Worm (Caenorhabditis elegans): ENCODE results near the gene eftu-2.

DNA sequence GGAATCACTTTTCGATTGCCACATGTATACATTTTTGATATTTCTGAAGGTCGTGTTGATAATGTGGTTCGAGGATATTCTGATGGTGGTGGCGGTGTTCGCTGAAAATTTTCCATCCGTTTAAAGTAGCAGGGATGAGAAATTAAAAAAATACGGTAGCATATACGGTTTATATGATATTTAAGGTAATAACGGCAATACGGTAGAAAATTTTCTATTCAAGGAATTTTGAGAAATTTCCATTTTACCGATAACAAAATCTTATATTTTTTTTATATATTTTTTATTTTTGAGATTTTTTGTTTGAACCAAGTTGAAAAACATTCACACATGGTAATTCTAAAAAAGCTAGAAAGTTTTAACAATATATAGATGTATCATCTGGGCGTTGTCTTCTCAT is 21.1 kb downstream of the eftu-2 start, which contains the start of gene ZK328.6:
- TF ChIP-seq fkh-6 (tag; optimal IDR thresholded peaks at IDR 0.05) (no peak), fkh-10 (GFP tag; optimal IDR thresholded peaks at IDR 0.05) (no peak), ceh-31 (tag; optimal IDR thresholded peaks at IDR 0.05) (no peak), hlh-13 (GFP tag; optimal IDR thresholded peaks at IDR 0.05) (no peak), hlh-30 (tag; optimal IDR thresholded peaks at IDR 0.05; ENCODE audit: insufficient read depth) (no peak), pha-4 (tag; optimal IDR thresholded peaks at IDR 0.05) (no peak), unc-55 (GFP tag; optimal IDR thresholded peaks at IDR 0.05) (no peak), syd-9 (tag; optimal IDR thresholded peaks at IDR 0.05) (no peak), C08G9.2 (tag; optimal IDR thresholded peaks at IDR 0.05) (no peak), ceh-19 (GFP tag; optimal IDR thresholded peaks at IDR 0.05) (no peak)

All from whole organism, late embryonic.